Fruit fly (Drosophila melanogaster) whole organism, prepupa: Measurements from ENCODE around the gene CG34247.

Source experiments
- Blimp-1 ChIP-seq: fragments of 200-800 bp; sonication (Bioruptor generic); optimal IDR thresholded peaks from 3 replicates; lab custom pipeline; 2017; ENCODE audit warnings: missing biosample characterization, missing genetic modification characterization, mild to moderate bottlenecking, moderate library complexity, missing genetic modification reagents
- CG10631 ChIP-seq: fragments of 200-800 bp; sonication (Bioruptor generic); optimal IDR thresholded peaks from 2 replicates; lab custom pipeline; 2016; ENCODE audit warnings: missing biosample characterization, missing genetic modification characterization
- CG10669 ChIP-seq: fragments of 200-800 bp; sonication (Bioruptor generic); optimal IDR thresholded peaks from 3 replicates; lab custom pipeline; 2018; ENCODE audit warnings: missing biosample characterization, mild to moderate bottlenecking, missing genetic modification characterization, moderate library complexity
- CG11294 ChIP-seq: fragments of 200-800 bp; sonication (Bioruptor generic); IDR thresholded peaks from 2 replicates; pipeline ENCODE4 v1.3.6; 2022; ENCODE audit warnings: missing biosample characterization, missing genetic modification characterization
- CG11762 ChIP-seq: fragments of 200-800 bp; sonication (Bioruptor generic); optimal IDR thresholded peaks from 3 replicates; lab custom pipeline; 2016; ENCODE audit warnings: missing biosample characterization, missing genetic modification characterization; ENCODE audit not compliant: insufficient read depth
- CG11902 ChIP-seq: fragments of 200-800 bp; sonication (Bioruptor generic); optimal IDR thresholded peaks from 3 replicates; lab custom pipeline; 2016; ENCODE audit warnings: missing biosample characterization, missing genetic modification characterization
- CG1621 ChIP-seq: fragments of 200-800 bp; sonication (Bioruptor generic); optimal IDR thresholded peaks from 3 replicates; lab custom pipeline; 2018; ENCODE audit warnings: missing biosample characterization, mild to moderate bottlenecking, missing genetic modification characterization
- CG3032 ChIP-seq: fragments of 200-800 bp; optimal IDR thresholded peaks from 2 replicates; lab custom pipeline; 2019; ENCODE audit warnings: missing biosample characterization, mild to moderate bottlenecking, missing genetic modification characterization, moderate library complexity
- CG32006 ChIP-seq: fragments of 200-800 bp; sonication (Bioruptor generic); optimal IDR thresholded peaks from 3 replicates; lab custom pipeline; 2017; ENCODE audit warnings: missing biosample characterization, mild to moderate bottlenecking, missing genetic modification characterization
- CG34406 ChIP-seq: fragments of 200-800 bp; sonication (Bioruptor generic); optimal IDR thresholded peaks from 3 replicates; lab custom pipeline; 2016; ENCODE audit warnings: missing biosample characterization, missing genetic modification characterization
- CG3919 ChIP-seq: fragments of 200-800 bp; sonication (Bioruptor generic); optimal IDR thresholded peaks from 3 replicates; lab custom pipeline; 2016; ENCODE audit warnings: missing biosample characterization, missing genetic modification characterization
- CG4318 ChIP-seq: fragments of 200-800 bp; sonication (Bioruptor generic); optimal IDR thresholded peaks from 3 replicates; lab custom pipeline; 2017; ENCODE audit warnings: missing biosample characterization, mild to moderate bottlenecking, missing genetic modification characterization
- CG6792 ChIP-seq: fragments of 200-800 bp; sonication (Bioruptor generic); optimal IDR thresholded peaks from 3 replicates; lab custom pipeline; 2016; ENCODE audit warnings: missing biosample characterization, missing genetic modification characterization
- CG6808 ChIP-seq: fragments of 200-800 bp; sonication (Bioruptor generic); optimal IDR thresholded peaks from 3 replicates; lab custom pipeline; 2017; ENCODE audit warnings: missing biosample characterization, missing genetic modification characterization, mild to moderate bottlenecking, moderate library complexity, missing genetic modification reagents
- CG6854 ChIP-seq: fragments of 200-800 bp; sonication (Bioruptor generic); optimal IDR thresholded peaks from 2 replicates; lab custom pipeline; 2017; ENCODE audit warnings: missing biosample characterization, mild to moderate bottlenecking, missing genetic modification characterization
- CG7368 ChIP-seq: fragments of 200-800 bp; sonication (Bioruptor generic); optimal IDR thresholded peaks from 3 replicates; lab custom pipeline; 2016; ENCODE audit warnings: missing biosample characterization, missing genetic modification characterization
- CG8119 ChIP-seq: fragments of 200-800 bp; sonication (Bioruptor generic); IDR thresholded peaks from 3 replicates; pipeline ENCODE4 v1.3.6; 2022; ENCODE audit warnings: missing biosample characterization, missing genetic modification characterization
- CG8319 ChIP-seq: fragments of 200-800 bp; sonication (Bioruptor generic); optimal IDR thresholded peaks from 3 replicates; lab custom pipeline; 2016; ENCODE audit warnings: missing biosample characterization, missing genetic modification characterization
- CG8632 ChIP-seq: fragments of 200-800 bp; sonication (Bioruptor generic); optimal IDR thresholded peaks from 3 replicates; lab custom pipeline; 2016; ENCODE audit warnings: missing biosample characterization, missing genetic modification characterization
- Eip75B ChIP-seq: fragments of 200-800 bp; sonication (Bioruptor generic); optimal IDR thresholded peaks from 3 replicates; lab custom pipeline; 2016; ENCODE audit warnings: missing biosample characterization, missing genetic modification characterization
- Eip78C ChIP-seq: fragments of 200-800 bp; sonication (Bioruptor generic); peaks from one replicate; lab custom pipeline; 2016; ENCODE audit warnings: missing biosample characterization, missing genetic modification characterization
- Eip93F ChIP-seq: fragments of 200-800 bp; sonication (Bioruptor generic); optimal IDR thresholded peaks from 2 replicates; lab custom pipeline; 2016; ENCODE audit warnings: missing biosample characterization, mild to moderate bottlenecking, missing genetic modification characterization
- Ets21C ChIP-seq: fragments of 200-800 bp; sonication (Bioruptor generic); optimal IDR thresholded peaks from 3 replicates; lab custom pipeline; 2016; ENCODE audit warnings: missing biosample characterization, missing genetic modification characterization
- Gug ChIP-seq: fragments of 200-800 bp; sonication (Bioruptor generic); IDR thresholded peaks from 2 replicates; pipeline ENCODE4 v1.3.6; 2022; ENCODE audit warnings: missing biosample characterization, missing genetic modification characterization
- Hr38 ChIP-seq: sonication (Bioruptor generic); optimal IDR thresholded peaks from 2 replicates; lab custom pipeline; 2016; ENCODE audit warnings: missing biosample characterization, missing genetic modification characterization
- Hr39 ChIP-seq: fragments of 200-800 bp; sonication (Bioruptor generic); optimal IDR thresholded peaks from 2 replicates; lab custom pipeline; 2016; ENCODE audit warnings: missing biosample characterization, missing genetic modification characterization
- Hr4 ChIP-seq: fragments of 200-800 bp; sonication (Bioruptor generic); optimal IDR thresholded peaks from 3 replicates; lab custom pipeline; 2016; ENCODE audit warnings: missing biosample characterization, missing genetic modification characterization
- Lpt ChIP-seq: fragments of 200-800 bp; sonication (Bioruptor generic); optimal IDR thresholded peaks from 3 replicates; lab custom pipeline; 2016; ENCODE audit warnings: missing biosample characterization, missing genetic modification characterization
- Smox ChIP-seq: fragments of 200-800 bp; sonication (Bioruptor generic); optimal IDR thresholded peaks from 3 replicates; lab custom pipeline; 2016; ENCODE audit warnings: missing biosample characterization, missing genetic modification characterization
- Sox14 ChIP-seq: fragments of 200-800 bp; sonication (Bioruptor generic); optimal IDR thresholded peaks from 3 replicates; lab custom pipeline; 2016; ENCODE audit warnings: missing biosample characterization, missing genetic modification characterization
- Sox15 ChIP-seq: fragments of 200-800 bp; sonication (Bioruptor generic); optimal IDR thresholded peaks from 3 replicates; lab custom pipeline; 2016; ENCODE audit warnings: missing biosample characterization, missing genetic modification characterization
- achi ChIP-seq: fragments of 200-800 bp; sonication (Bioruptor generic); optimal IDR thresholded peaks from 3 replicates; lab custom pipeline; 2016; ENCODE audit warnings: missing biosample characterization, missing genetic modification characterization
- acj6 ChIP-seq: fragments of 200-800 bp; sonication (Bioruptor generic); optimal IDR thresholded peaks from 3 replicates; lab custom pipeline; 2016; ENCODE audit warnings: missing biosample characterization, missing genetic modification characterization
- cyc ChIP-seq: fragments of 200-800 bp; sonication (Bioruptor generic); optimal IDR thresholded peaks from 3 replicates; lab custom pipeline; 2016; ENCODE audit warnings: missing biosample characterization, missing genetic modification characterization
- eg ChIP-seq: fragments of 200-800 bp; sonication (Bioruptor generic); IDR thresholded peaks from 3 replicates; pipeline ENCODE4 v1.3.6; 2022; ENCODE audit warnings: missing biosample characterization, missing genetic modification characterization
- esn ChIP-seq: fragments of 200-800 bp; sonication (Bioruptor generic); optimal IDR thresholded peaks from 2 replicates; lab custom pipeline; 2016; ENCODE audit warnings: missing biosample characterization, mild to moderate bottlenecking, missing genetic modification characterization, moderate library complexity
- fd59A ChIP-seq: fragments of 200-800 bp; sonication (Bioruptor generic); optimal IDR thresholded peaks from 2 replicates; lab custom pipeline; 2017; ENCODE audit warnings: missing biosample characterization, mild to moderate bottlenecking, missing genetic modification characterization, missing genetic modification reagents
- fd85E ChIP-seq: fragments of 200-800 bp; sonication (Bioruptor generic); optimal IDR thresholded peaks from 3 replicates; lab custom pipeline; 2016; ENCODE audit warnings: missing biosample characterization, missing genetic modification characterization
- fkh ChIP-seq: fragments of 200-800 bp; sonication (Bioruptor generic); optimal IDR thresholded peaks from 3 replicates; lab custom pipeline; 2017; ENCODE audit warnings: missing biosample characterization, mild to moderate bottlenecking, missing genetic modification characterization, moderate library complexity
- lz ChIP-seq: fragments of 200-800 bp; sonication (Bioruptor generic); optimal IDR thresholded peaks from 3 replicates; lab custom pipeline; 2016; ENCODE audit warnings: missing biosample characterization, missing genetic modification characterization
- net ChIP-seq: fragments of 200-800 bp; sonication (Bioruptor generic); optimal IDR thresholded peaks from 3 replicates; lab custom pipeline; 2016; ENCODE audit warnings: missing biosample characterization, missing genetic modification characterization
- spab ChIP-seq: fragments of 200-800 bp; sonication (Bioruptor generic); optimal IDR thresholded peaks from 2 replicates; lab custom pipeline; 2017; ENCODE audit warnings: missing biosample characterization, mild to moderate bottlenecking, missing genetic modification characterization, missing genetic modification reagents
- ss ChIP-seq, 2 experiments: fragments of 200-800 bp; sonication (Bioruptor generic); optimal IDR thresholded peaks; 2 replicates in 1 of 2; 3 replicates in 1 of 2; lab custom pipeline; 2017 to 2018; ENCODE audit warnings: mild to moderate bottlenecking in 2 of 2, missing biosample characterization in 2 of 2, missing genetic modification characterization in 2 of 2, moderate library complexity in 1 of 2
- svp ChIP-seq: fragments of 200-800 bp; sonication (Bioruptor generic); peaks from one replicate; lab custom pipeline; 2016; ENCODE audit warnings: missing biosample characterization, missing genetic modification characterization
- topi ChIP-seq: fragments of 200-800 bp; sonication (Bioruptor generic); optimal IDR thresholded peaks from 3 replicates; lab custom pipeline; 2016; ENCODE audit warnings: missing biosample characterization, missing genetic modification characterization
- vri ChIP-seq: fragments of 200-800 bp; sonication (Bioruptor generic); optimal IDR thresholded peaks from 3 replicates; lab custom pipeline; 2016; ENCODE audit warnings: missing biosample characterization, mild to moderate bottlenecking, missing genetic modification characterization

The CG34247 gene

DNA sequence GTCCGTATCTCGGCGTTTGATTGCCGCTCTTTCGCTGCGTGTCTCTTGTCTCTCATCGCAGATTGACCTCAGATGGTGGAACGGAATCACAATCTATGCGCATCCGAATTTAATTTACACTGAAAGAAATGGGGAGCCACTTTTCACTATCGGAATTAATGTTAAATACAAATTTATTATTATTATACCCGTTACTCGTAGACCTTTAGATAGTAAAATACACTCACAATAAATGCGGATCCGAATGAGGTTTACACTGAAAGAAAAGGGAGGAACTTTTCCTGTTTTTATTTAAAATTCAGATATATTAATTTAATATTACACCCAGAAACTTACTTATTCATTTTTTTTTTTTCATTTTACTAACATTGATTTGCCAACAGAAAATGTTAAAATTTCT is 27.7 kb upstream of the CG34247 start (continued):
- TF ChIP-seq cyc (no peak), CG34406 (GFP tag; lab: Kevin White, UChicago) (peak; percentile 5), Ets21C (no peak), net (no peak), Eip93F (GFP tag; lab: Kevin White, UChicago) (no peak), CG32006 (GFP tag; lab: Kevin White, UChicago) (peak; percentile 25), fd85E (GFP tag; lab: Kevin White, UChicago) (no peak), vri (GFP tag; lab: Kevin White, UChicago) (no peak), Hr38 (GFP tag; lab: Kevin White, UChicago) (no peak), Lpt (GFP tag; lab: Kevin White, UChicago) (no peak), Hr39 (GFP tag; lab: Kevin White, UChicago) (no peak), CG10669 (GFP tag; lab: Kevin White, UChicago) (peak; percentile 4), ss (GFP tag; optimal IDR thresholded peaks at IDR 0.05; lab: Kevin White, UChicago) (no peak), Sox14 (GFP tag; lab: Kevin White, UChicago) (no peak)

DNA sequence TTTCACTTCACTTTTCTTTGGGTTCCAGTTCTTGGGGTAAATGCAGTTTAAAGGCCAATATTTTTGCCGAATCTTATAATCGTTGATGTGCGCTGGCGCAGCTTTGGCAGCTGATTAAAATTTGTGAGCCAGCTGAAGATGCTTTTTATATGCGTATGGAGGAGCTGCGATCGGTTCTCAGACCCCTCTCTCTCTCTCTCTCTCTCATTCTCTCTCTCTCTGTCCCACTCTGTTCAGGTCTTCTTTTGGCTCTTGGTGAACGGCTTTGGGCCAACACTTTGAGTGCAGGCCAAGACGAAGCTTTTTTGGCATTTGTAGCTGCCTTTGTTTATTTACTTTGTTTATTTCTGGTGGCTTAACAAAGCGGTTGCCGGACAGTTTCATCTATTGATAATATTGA is 26.9 kb upstream of the CG34247 start, which contains the start of gene CG13046:
Gene CG13046, minus strand, starts transcription at position 101 of the 400 bp plus-strand sequence.
- TF ChIP-seq Eip93F (GFP tag; lab: Kevin White, UChicago): no peak
- TF ChIP-seq CG8119 (GFP tag; lab: Robert Waterston, UW): no peak
- TF ChIP-seq Ets21C: no peak
- TF ChIP-seq CG4318 (GFP tag; lab: Kevin White, UChicago): no peak
- no peak for TF ChIP-seq CG8632 (GFP tag; lab: Kevin White, UChicago)
- TF ChIP-seq CG11902 (GFP tag; lab: Kevin White, UChicago): no peak
- no peak for TF ChIP-seq CG10669 (GFP tag; lab: Kevin White, UChicago)
- TF ChIP-seq CG6808 (GFP tag; lab: Kevin White, UChicago): no peak
- TF ChIP-seq Blimp-1 (GFP tag; lab: Kevin White, UChicago): no peak
- TF ChIP-seq CG10631 (GFP tag; lab: Kevin White, UChicago): no peak
- TF ChIP-seq Eip75B (GFP tag; lab: Kevin White, UChicago): no peak
- TF ChIP-seq CG11294: no peak
- TF ChIP-seq CG1621 (tag; lab: Kevin White, UChicago): no peak

DNA sequence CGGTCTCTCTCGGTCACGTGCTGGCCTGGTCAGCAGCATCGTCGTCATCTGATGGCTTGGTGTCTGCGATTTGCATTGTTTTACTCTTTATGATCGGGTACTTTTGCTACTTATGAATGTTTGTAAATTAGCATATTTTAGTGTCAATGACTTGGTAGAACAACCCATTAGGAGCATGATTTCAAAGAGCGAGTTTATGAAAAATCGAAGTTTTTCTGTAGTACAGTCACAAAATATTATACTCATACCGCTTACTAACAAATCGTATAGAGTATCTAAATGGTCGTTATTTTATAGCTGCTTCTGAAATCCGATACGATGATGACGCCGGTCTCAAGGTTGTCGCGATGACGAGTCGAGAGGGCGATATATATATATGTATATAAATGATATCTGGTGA is 24.9 kb upstream of the CG34247 start:
- TF ChIP-seq CG11294: no peak
- peak; percentile 78 for TF ChIP-seq CG1621 (tag; lab: Kevin White, UChicago)
- peak; percentile 79 for TF ChIP-seq fd59A
- peak; percentile 17 for TF ChIP-seq CG11902 (GFP tag; lab: Kevin White, UChicago)
- no peak for TF ChIP-seq fd85E (GFP tag; lab: Kevin White, UChicago)
- TF ChIP-seq Eip93F (GFP tag; lab: Kevin White, UChicago): no peak
- no peak for TF ChIP-seq Hr38 (GFP tag; lab: Kevin White, UChicago)
- peak; percentile 39 for TF ChIP-seq Sox15 (GFP tag; lab: Kevin White, UChicago)
- TF ChIP-seq lz: peak; percentile 24
- peak; percentile 37 for TF ChIP-seq esn (GFP tag; lab: Kevin White, UChicago)
- peak; percentile 39 for TF ChIP-seq svp (GFP tag; lab: Kevin White, UChicago)
- peak; percentile 51 for TF ChIP-seq Sox14 (GFP tag; lab: Kevin White, UChicago)
- TF ChIP-seq Smox (GFP tag; lab: Kevin White, UChicago): peak; percentile 10
- peak; percentile 55 for TF ChIP-seq CG3919
- no peak for TF ChIP-seq eg (GFP tag; lab: Robert Waterston, UW)
- peak; percentile 77 for TF ChIP-seq CG6808 (GFP tag; lab: Kevin White, UChicago)
- peak; percentile 64 for TF ChIP-seq acj6 (GFP tag; lab: Kevin White, UChicago)
- peak; percentile 43 for TF ChIP-seq CG7368 (GFP tag; lab: Kevin White, UChicago)
- peak; percentile 3 for TF ChIP-seq cyc
- peak; percentile 29 for TF ChIP-seq Hr39 (GFP tag; lab: Kevin White, UChicago)
- no peak for TF ChIP-seq CG6854 (GFP tag; lab: Kevin White, UChicago)
- TF ChIP-seq spab (GFP tag; lab: Kevin White, UChicago): peak; percentile 78
- no peak for TF ChIP-seq Ets21C
- TF ChIP-seq CG8319: peak; percentile 38
- TF ChIP-seq CG11762: peak; percentile 8
- peak; percentile 64 for TF ChIP-seq CG6792 (GFP tag; lab: Kevin White, UChicago)
- no peak for TF ChIP-seq Hr4 (GFP tag; lab: Kevin White, UChicago)
- TF ChIP-seq topi (GFP tag; lab: Kevin White, UChicago): peak; percentile 35
- TF ChIP-seq Eip78C: peak; percentile 93
- TF ChIP-seq net: peak; percentile 50
- peak; percentile 54 for TF ChIP-seq CG10631 (GFP tag; lab: Kevin White, UChicago)
- TF ChIP-seq CG34406 (GFP tag; lab: Kevin White, UChicago): peak; percentile 58
- TF ChIP-seq fkh (GFP tag; lab: Kevin White, UChicago): no peak
- peak; percentile 85 for TF ChIP-seq CG3032 (tag; lab: Kevin White, UChicago)
- TF ChIP-seq achi (GFP tag; lab: Kevin White, UChicago): peak; percentile 53
- no peak for TF ChIP-seq Gug (GFP tag; lab: Robert Waterston, UW)
